Worm (Caenorhabditis elegans) whole organism, late embryonic: ENCODE results near the gene mca-3.

Experiments used
- C38D4.7 ChIP-seq: fragments of 200-800 bp; sonication (Bioruptor generic); optimal IDR thresholded peaks from 2 replicates; lab custom pipeline; 2018; ENCODE audit warnings: mild to moderate bottlenecking, missing genetic modification characterization, moderate library complexity, missing compliant biosample characterization
- ama-1 ChIP-seq: fragments of 150-350 bp; optimal IDR thresholded peaks from 2 replicates; lab custom pipeline; 2014
- ets-4 ChIP-seq: sonication (generic microtip); optimal IDR thresholded peaks from 2 replicates; lab custom pipeline; 2016; ENCODE audit warnings: missing genetic modification characterization, missing compliant biosample characterization
- eyg-1 ChIP-seq: sonication (generic microtip); optimal IDR thresholded peaks from 2 replicates; lab custom pipeline; 2016; ENCODE audit warnings: missing genotype, missing genetic modification characterization, missing compliant biosample characterization
- hlh-13 ChIP-seq: fragments of 200-800 bp; sonication (Bioruptor generic); optimal IDR thresholded peaks from 2 replicates; lab custom pipeline; 2018; ENCODE audit warnings: mild to moderate bottlenecking, missing genetic modification characterization, missing compliant biosample characterization
- madf-2 ChIP-seq: sonication (generic microtip); optimal IDR thresholded peaks from 2 replicates; lab custom pipeline; 2017; ENCODE audit warnings: missing genetic modification characterization, missing compliant biosample characterization
- nfya-1 ChIP-seq: sonication (generic microtip); optimal IDR thresholded peaks from 2 replicates; lab custom pipeline; 2017; ENCODE audit warnings: missing genetic modification characterization, mild to moderate bottlenecking, missing compliant biosample characterization, antibody characterized with exemption, moderate library complexity
- nhr-11 ChIP-seq: fragments of 150-350 bp; optimal IDR thresholded peaks from 2 replicates; lab custom pipeline; 2014; ENCODE audit warnings: missing biosample characterization, missing genetic modification characterization
- pqm-1 ChIP-seq: sonication (generic microtip); optimal IDR thresholded peaks from 2 replicates; lab custom pipeline; 2016; ENCODE audit warnings: missing genetic modification characterization, missing compliant biosample characterization
- tbx-2 ChIP-seq: sonication (generic microtip); optimal IDR thresholded peaks from 2 replicates; lab custom pipeline; 2016; ENCODE audit warnings: missing genetic modification characterization, missing compliant biosample characterization

- no peak for TF ChIP-seq eyg-1 (tag; lab: Kevin White, UChicago)
- no peak for TF ChIP-seq pqm-1 (tag; lab: Kevin White, UChicago)
- no peak for TF ChIP-seq C38D4.7 (GFP tag; lab: Kevin White, UChicago)
- TF ChIP-seq nhr-11: no peak
- TF ChIP-seq nfya-1 (tag; lab: Kevin White, UChicago): no peak
- no peak for TF ChIP-seq hlh-13 (GFP tag; lab: Kevin White, UChicago)
- TF ChIP-seq madf-2 (tag; lab: Kevin White, UChicago): no peak
- no peak for TF ChIP-seq ama-1 (lab: Kevin White, UChicago)
- TF ChIP-seq ets-4 (tag; lab: Kevin White, UChicago): no peak
- no peak for TF ChIP-seq tbx-2 (tag; lab: Kevin White, UChicago)
Measured at ce11 chrIV:3062936-3063439, 70.0 kb downstream of the mca-3 start, which contains the start of gene Y67D8C.6.
